Fruit fly (Drosophila melanogaster) whole organism, adult: ENCODE results near the gene CG31141.
A peak's percentile ranks its signal among the peaks of the same experiment; 100 is the strongest.

Source experiments
- CG11617 ChIP-seq: fragments of 200-800 bp; sonication (Bioruptor generic); optimal IDR thresholded peaks from 2 replicates; lab custom pipeline; 2017; ENCODE audit warnings: mild to moderate bottlenecking, missing biosample characterization, missing genetic modification reagents, missing genetic modification characterization
- CG12768 ChIP-seq: fragments of 200-800 bp; sonication (Bioruptor generic); optimal IDR thresholded peaks from 2 replicates; lab custom pipeline; 2017; ENCODE audit warnings: missing biosample characterization, missing genetic modification characterization, mild to moderate bottlenecking, moderate library complexity, missing genetic modification reagents
- CG14711 ChIP-seq: fragments of 200-800 bp; sonication (Bioruptor generic); optimal IDR thresholded peaks from 2 replicates; lab custom pipeline; 2018; ENCODE audit warnings: missing biosample characterization, mild to moderate bottlenecking, missing genetic modification characterization, moderate library complexity
- CG1620 ChIP-seq: fragments of 200-800 bp; sonication (Bioruptor generic); optimal IDR thresholded peaks from 2 replicates; lab custom pipeline; 2016; ENCODE audit warnings: missing biosample characterization, missing genetic modification characterization
- CG33017 ChIP-seq: fragments of 200-800 bp; sonication (Bioruptor generic); optimal IDR thresholded peaks from 2 replicates; lab custom pipeline; 2018; ENCODE audit warnings: missing biosample characterization, mild to moderate bottlenecking, missing genetic modification characterization, moderate library complexity
- CG5204 ChIP-seq: fragments of 200-800 bp; sonication (Bioruptor generic); optimal IDR thresholded peaks from 2 replicates; lab custom pipeline; 2016; ENCODE audit warnings: missing biosample characterization, missing genetic modification characterization
- CG7045 ChIP-seq: fragments of 200-800 bp; sonication (Bioruptor generic); optimal IDR thresholded peaks from 2 replicates; lab custom pipeline; 2017; ENCODE audit warnings: missing biosample characterization, mild to moderate bottlenecking, missing genetic modification characterization
- CG7101 ChIP-seq: fragments of 200-800 bp; sonication (Bioruptor generic); optimal IDR thresholded peaks from 2 replicates; lab custom pipeline; 2018; ENCODE audit warnings: missing biosample characterization, mild to moderate bottlenecking, missing genetic modification characterization, moderate library complexity
- Clk ChIP-seq: fragments of 200-800 bp; sonication (Bioruptor generic); optimal IDR thresholded peaks from 2 replicates; lab custom pipeline; 2017; ENCODE audit warnings: missing biosample characterization, missing genetic modification characterization
- Crg-1 ChIP-seq: fragments of 200-800 bp; sonication (Bioruptor generic); optimal IDR thresholded peaks from 2 replicates; lab custom pipeline; 2016; ENCODE audit warnings: missing biosample characterization, missing genetic modification characterization
- Hr96 ChIP-seq: fragments of 200-800 bp; sonication (Bioruptor generic); optimal IDR thresholded peaks from 2 replicates; lab custom pipeline; 2016; ENCODE audit warnings: missing biosample characterization, missing genetic modification characterization
- Mnt ChIP-seq: fragments of 200-800 bp; sonication (Bioruptor generic); optimal IDR thresholded peaks from 2 replicates; lab custom pipeline; 2016; ENCODE audit warnings: missing biosample characterization, mild to moderate bottlenecking, missing genetic modification characterization
- bab1 ChIP-seq: fragments of 200-800 bp; sonication (Bioruptor generic); optimal IDR thresholded peaks from 3 replicates; lab custom pipeline; 2019; ENCODE audit warnings: missing biosample characterization, mild to moderate bottlenecking, missing genetic modification characterization, moderate library complexity
- cic ChIP-seq: fragments of 200-800 bp; sonication (Bioruptor generic); optimal IDR thresholded peaks from 2 replicates; lab custom pipeline; 2017; ENCODE audit warnings: missing biosample characterization, mild to moderate bottlenecking, missing genetic modification characterization, moderate library complexity
- cnc ChIP-seq, 2 experiments: fragments of >200 bp; optimal IDR thresholded peaks; 2 replicates each; lab custom pipeline; 2017
- kay ChIP-seq: fragments of 200-800 bp; sonication (Bioruptor generic); peaks from one replicate; lab custom pipeline; 2016; ENCODE audit warnings: missing biosample characterization, missing genetic modification characterization, borderline replicate concordance
- ovo ChIP-seq: fragments of 200-800 bp; sonication (Bioruptor generic); optimal IDR thresholded peaks from 2 replicates; lab custom pipeline; 2016; ENCODE audit warnings: missing biosample characterization, missing genetic modification characterization
- pad ChIP-seq: fragments of 200-800 bp; sonication (Bioruptor generic); optimal IDR thresholded peaks from 3 replicates; lab custom pipeline; 2017; ENCODE audit warnings: missing biosample characterization, missing genetic modification characterization, mild to moderate bottlenecking, moderate library complexity, missing genetic modification reagents
- tj ChIP-seq: fragments of 200-800 bp; sonication (Bioruptor generic); optimal IDR thresholded peaks from 3 replicates; lab custom pipeline; 2017; ENCODE audit warnings: missing biosample characterization, mild to moderate bottlenecking, missing genetic modification characterization, moderate library complexity
- toe ChIP-seq: fragments of 200-800 bp; sonication (Bioruptor generic); optimal IDR thresholded peaks from 2 replicates; lab custom pipeline; 2016; ENCODE audit warnings: missing biosample characterization, missing genetic modification characterization

CG31141 gene

dm6 chr3R:23922502-23923350, at the start of gene CG31141, which contains the start of gene sba:
Gene CG31141 (plus strand): TSS chr3R:23923300.
Gene sba (minus strand): TSS chr3R:23922973.
- no peak for TF ChIP-seq CG7045 (GFP tag; lab: Kevin White, UChicago)
- peak; percentile 34 for TF ChIP-seq bab1 (GFP tag; lab: Kevin White, UChicago)
- TF ChIP-seq Mnt = peak; percentile 70
- TF ChIP-seq CG7101 (tag; lab: Kevin White, UChicago) = peak; percentile 40
- peak; percentile 27 for TF ChIP-seq ovo
- TF ChIP-seq CG33017 (tag; lab: Kevin White, UChicago) = peak; percentile 38
- TF ChIP-seq cic (GFP tag; lab: Kevin White, UChicago) = peak; percentile 48
- no peak for TF ChIP-seq toe (GFP tag; lab: Kevin White, UChicago)
- no peak for TF ChIP-seq CG11617 (GFP tag; lab: Kevin White, UChicago)

- TF ChIP-seq ovo (no peak), pad (GFP tag; lab: Kevin White, UChicago) (no peak), CG11617 (GFP tag; lab: Kevin White, UChicago) (no peak)
These were observed 48.9 kb upstream of the CG31141 start for dm6 chr3R:23874198-23874597.

dm6 chr3R:23874752-23875151, 48.3 kb upstream of the CG31141 start:
- no peak for TF ChIP-seq cic (GFP tag; lab: Kevin White, UChicago)

dm6 chr3R:23876699-23877098, 46.4 kb upstream of the CG31141 start:
- TF ChIP-seq CG1620 = no peak
- no peak for TF ChIP-seq CG7101 (tag; lab: Kevin White, UChicago)
- TF ChIP-seq Crg-1 (GFP tag; lab: Kevin White, UChicago) = no peak
- TF ChIP-seq Clk (GFP tag; lab: Kevin White, UChicago) = no peak
- TF ChIP-seq Hr96 (GFP tag; lab: Kevin White, UChicago) = no peak
- TF ChIP-seq tj = no peak
- no peak for TF ChIP-seq toe (GFP tag; lab: Kevin White, UChicago)
- TF ChIP-seq CG7045 (GFP tag; lab: Kevin White, UChicago) = no peak
- no peak for TF ChIP-seq ovo
- no peak for TF ChIP-seq pad (GFP tag; lab: Kevin White, UChicago)
- no peak for TF ChIP-seq Mnt
- no peak for TF ChIP-seq CG11617 (GFP tag; lab: Kevin White, UChicago)
- TF ChIP-seq CG5204 (GFP tag; lab: Kevin White, UChicago) = no peak
- no peak for TF ChIP-seq CG12768 (GFP tag; lab: Kevin White, UChicago)
- TF ChIP-seq cic (GFP tag; lab: Kevin White, UChicago) = no peak
- TF ChIP-seq CG14711 (tag; lab: Kevin White, UChicago) = no peak
- TF ChIP-seq cnc (optimal IDR thresholded peaks at IDR 0.05; lab: Kevin White, UChicago) = no peak
- no peak for TF ChIP-seq bab1 (GFP tag; lab: Kevin White, UChicago)
- no peak for TF ChIP-seq kay (GFP tag; lab: Kevin White, UChicago)

dm6 chr3R:23877606-23878317, 45.3 kb upstream of the CG31141 start:
- TF ChIP-seq toe (GFP tag; lab: Kevin White, UChicago) (no peak), cnc (optimal IDR thresholded peaks at IDR 0.05; lab: Kevin White, UChicago) (no peak), ovo (no peak), Hr96 (GFP tag; lab: Kevin White, UChicago) (no peak), tj (no peak), CG1620 (no peak), CG11617 (GFP tag; lab: Kevin White, UChicago) (no peak), CG33017 (tag; lab: Kevin White, UChicago) (no peak), pad (GFP tag; lab: Kevin White, UChicago) (no peak), CG7045 (GFP tag; lab: Kevin White, UChicago) (no peak)

dm6 chr3R:23878318-23878799, 44.7 kb upstream of the CG31141 start:
- TF ChIP-seq CG14711 (tag; lab: Kevin White, UChicago) (no peak), Crg-1 (GFP tag; lab: Kevin White, UChicago) (no peak)

dm6 chr3R:23880280-23880679, 42.8 kb upstream of the CG31141 start:
- no peak for TF ChIP-seq Clk (GFP tag; lab: Kevin White, UChicago)
- TF ChIP-seq toe (GFP tag; lab: Kevin White, UChicago) = no peak
- no peak for TF ChIP-seq cnc (optimal IDR thresholded peaks at IDR 0.05; lab: Kevin White, UChicago)
- no peak for TF ChIP-seq CG33017 (tag; lab: Kevin White, UChicago)
- TF ChIP-seq CG7045 (GFP tag; lab: Kevin White, UChicago) = no peak
- no peak for TF ChIP-seq ovo
- no peak for TF ChIP-seq kay (GFP tag; lab: Kevin White, UChicago)
- TF ChIP-seq CG5204 (GFP tag; lab: Kevin White, UChicago) = no peak
- TF ChIP-seq CG11617 (GFP tag; lab: Kevin White, UChicago) = no peak
